Fruit fly (Drosophila melanogaster): ENCODE measurements around the gene parvin.

DNA sequence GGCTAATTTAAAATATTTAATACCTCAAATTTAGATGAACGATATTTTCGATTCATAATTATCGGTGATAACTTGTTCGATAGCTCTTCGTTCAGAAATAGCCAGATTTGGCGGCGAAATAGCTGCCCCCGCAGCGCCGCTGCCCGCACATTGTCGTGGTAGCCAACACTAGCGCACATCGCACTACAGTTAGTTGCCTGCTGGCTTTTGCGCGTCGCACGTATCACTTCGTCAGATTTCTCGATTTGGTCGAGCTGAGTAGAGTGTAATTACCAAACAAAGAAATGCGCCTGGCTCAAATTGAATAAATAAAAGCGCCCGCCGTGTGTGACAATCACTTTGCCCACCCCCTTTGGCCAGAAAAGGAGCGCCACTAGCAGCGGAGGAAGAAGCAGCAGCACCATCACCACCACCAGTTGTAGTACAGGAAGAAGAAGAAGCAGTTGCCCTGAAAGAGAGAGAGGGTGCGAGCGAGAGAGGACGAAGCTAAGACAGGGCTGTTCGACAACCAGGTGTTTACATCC is 4.8 kb downstream of the parvin start, which contains the start of gene Abcd3:
- TF ChIP-seq pan (optimal IDR thresholded peaks at IDR 0.05) (no peak), usp (GFP tag; optimal IDR thresholded peaks at IDR 0.05) (no peak), psq (optimal IDR thresholded peaks at IDR 0.05) (no peak), EcR (GFP tag; optimal IDR thresholded peaks at IDR 0.05) (no peak), CG8478 (optimal IDR thresholded peaks at IDR 0.05) (no peak), Dll (optimal IDR thresholded peaks at IDR 0.05) (no peak)

Data from whole organism.